Worm (Caenorhabditis elegans) whole organism, L1 larva: ENCODE measurements around the gene T20B12.5.
A peak's percentile ranks its signal among the peaks of the same experiment; 100 is the strongest.

ENCODE experiments used
- C16A3.4 ChIP-seq: fragments of 150-350 bp; optimal IDR thresholded peaks from 2 replicates; lab custom pipeline; 2014; ENCODE audit warnings: missing biosample characterization, missing genetic modification characterization
- C34B4.2 ChIP-seq: sonication (generic microtip); optimal IDR thresholded peaks from 2 replicates; lab custom pipeline; 2017; ENCODE audit warnings: mild to moderate bottlenecking, missing genetic modification characterization, missing compliant biosample characterization
- Y116A8C.19 ChIP-seq: sonication (generic microtip); optimal IDR thresholded peaks from 2 replicates; lab custom pipeline; 2016; ENCODE audit warnings: missing compliant biosample characterization, missing genetic modification characterization, borderline replicate concordance
- aha-1 ChIP-seq: fragments of 150-350 bp; optimal IDR thresholded peaks from 2 replicates; lab custom pipeline; 2014; ENCODE audit warnings: missing biosample characterization, missing genetic modification characterization
- alr-1 ChIP-seq: fragments of 200-800 bp; sonication (Bioruptor generic); optimal IDR thresholded peaks from 2 replicates; lab custom pipeline; 2018; ENCODE audit warnings: borderline replicate concordance, mild to moderate bottlenecking, missing genetic modification characterization, missing compliant biosample characterization
- aly-2 ChIP-seq: fragments of 150-350 bp; optimal IDR thresholded peaks from 2 replicates; lab custom pipeline; 2014; ENCODE audit warnings: missing biosample characterization, missing genetic modification characterization
- ama-1 ChIP-seq: fragments of 150-350 bp; optimal IDR thresholded peaks from 2 replicates; lab custom pipeline; 2014
- blmp-1 ChIP-seq: fragments of 150-350 bp; optimal IDR thresholded peaks from 2 replicates; lab custom pipeline; 2014; ENCODE audit warnings: missing biosample characterization, missing genetic modification characterization
- ceh-82 ChIP-seq, 3 experiments: fragments of 150-350 bp in 1 of 3; sonication (generic microtip) in 2 of 3; optimal IDR thresholded peaks; 2 replicates each; lab custom pipeline; 2014 to 2017; ENCODE audit warnings: missing biosample characterization in 3 of 3, missing genetic modification characterization in 3 of 3
- ces-1 ChIP-seq: fragments of 150-350 bp; optimal IDR thresholded peaks from 2 replicates; lab custom pipeline; 2014; ENCODE audit warnings: missing biosample characterization, missing genetic modification reagents, missing genetic modification characterization
- dpl-1 ChIP-seq, 3 experiments: fragments of 150-350 bp in 2 of 3; sonication (generic microtip) in 1 of 3; optimal IDR thresholded peaks; 2 replicates each; lab custom pipeline; 2014 to 2017; ENCODE audit warnings: missing biosample characterization in 3 of 3, missing genetic modification characterization in 3 of 3, missing genetic modification reagents in 3 of 3
- efl-1 ChIP-seq, 4 experiments: fragments of 150-350 bp; optimal IDR thresholded peaks in 3 of 4; peaks in 1 of 4; 1 replicate in 1 of 4; 2 replicates in 3 of 4; lab custom pipeline; 2014; ENCODE audit warnings: missing biosample characterization in 2 of 4, missing genetic modification characterization in 2 of 4, missing genetic modification reagents in 2 of 4
- egl-27 ChIP-seq, 2 experiments: fragments of 150-350 bp in 1 of 2; sonication (generic microtip); optimal IDR thresholded peaks; 3 replicates each; lab custom pipeline; 2017 to 2018; ENCODE audit warnings: missing biosample characterization in 2 of 2, missing genetic modification characterization in 2 of 2, missing genetic modification reagents in 2 of 2
- elt-2 ChIP-seq: sonication (generic microtip); optimal IDR thresholded peaks from 2 replicates; lab custom pipeline; 2016; ENCODE audit warnings: missing genetic modification characterization, mild to moderate bottlenecking, inconsistent platforms, missing compliant biosample characterization, missing genetic modification reagents
- elt-3 ChIP-seq, 6 experiments: fragments of 150-350 bp in 1 of 6; sonication (generic microtip); optimal IDR thresholded peaks; 2 replicates each; lab custom pipeline; 2017 to 2018; ENCODE audit warnings: missing biosample characterization in 6 of 6, missing genetic modification characterization in 6 of 6, inconsistent platforms in 1 of 6
- fkh-10 ChIP-seq: sonication (generic microtip); optimal IDR thresholded peaks from 2 replicates; lab custom pipeline; 2017; ENCODE audit warnings: missing biosample characterization, missing genetic modification reagents, missing genetic modification characterization
- grh-1 ChIP-seq: fragments of 200-800 bp; sonication (Bioruptor generic); IDR thresholded peaks from 2 replicates; pipeline ENCODE4 v1.3.6; 2022; ENCODE audit warnings: missing genetic modification reagents, missing genetic modification characterization, missing compliant biosample characterization
- hpl-2 ChIP-seq: fragments of 150-350 bp; optimal IDR thresholded peaks from 2 replicates; lab custom pipeline; 2014; ENCODE audit warnings: missing biosample characterization, missing genetic modification reagents, missing genetic modification characterization
- jun-1 ChIP-seq: fragments of 150-350 bp; optimal IDR thresholded peaks from 2 replicates; lab custom pipeline; 2014; ENCODE audit warnings: missing biosample characterization, missing genetic modification reagents, missing genetic modification characterization
- lin-14 ChIP-seq: fragments of 200-800 bp; sonication (Bioruptor generic); optimal IDR thresholded peaks from 2 replicates; lab custom pipeline; 2018; ENCODE audit warnings: mild to moderate bottlenecking, missing genetic modification characterization, moderate library complexity, missing compliant biosample characterization
- lin-15B ChIP-seq: fragments of 150-350 bp; sonication (generic microtip); optimal IDR thresholded peaks from 3 replicates; lab custom pipeline; 2014; ENCODE audit warnings: missing biosample characterization, missing genetic modification characterization
- lin-39 ChIP-seq: fragments of 150-350 bp; optimal IDR thresholded peaks from 2 replicates; lab custom pipeline; 2014; ENCODE audit warnings: missing biosample characterization, missing genetic modification reagents, missing genetic modification characterization
- lir-3 ChIP-seq: sonication (generic microtip); optimal IDR thresholded peaks from 2 replicates; lab custom pipeline; 2016; ENCODE audit warnings: mild to moderate bottlenecking, missing genetic modification characterization, moderate library complexity, missing compliant biosample characterization; ENCODE audit not compliant: poor library complexity
- mdl-1 ChIP-seq, 2 experiments: fragments of 150-350 bp; optimal IDR thresholded peaks; 2 replicates each; lab custom pipeline; 2014 to 2017; ENCODE audit warnings: missing biosample characterization in 2 of 2, missing genetic modification characterization in 2 of 2, inconsistent platforms in 1 of 2
- mep-1 ChIP-seq: fragments of 150-350 bp; optimal IDR thresholded peaks from 2 replicates; lab custom pipeline; 2014; ENCODE audit warnings: missing biosample characterization, missing genetic modification characterization
- nhr-11 ChIP-seq: fragments of 150-350 bp; optimal IDR thresholded peaks from 2 replicates; lab custom pipeline; 2014; ENCODE audit warnings: missing biosample characterization, missing genetic modification characterization
- nhr-19 ChIP-seq: fragments of 200-800 bp; sonication (Bioruptor generic); conservative IDR thresholded peaks from 2 replicates; pipeline ENCODE4 v1.3.6; 2022; ENCODE audit warnings: missing genetic modification characterization, missing compliant biosample characterization
- nhr-237 ChIP-seq: fragments of 150-350 bp; optimal IDR thresholded peaks from 2 replicates; lab custom pipeline; 2014; ENCODE audit warnings: missing biosample characterization, missing genetic modification characterization
- nhr-28 ChIP-seq: fragments of 150-350 bp; optimal IDR thresholded peaks from 2 replicates; lab custom pipeline; 2014; ENCODE audit warnings: missing biosample characterization, missing genetic modification characterization
- nhr-71 ChIP-seq: sonication (generic microtip); optimal IDR thresholded peaks from 2 replicates; lab custom pipeline; 2016; ENCODE audit warnings: mild to moderate bottlenecking, missing genetic modification characterization, moderate library complexity, missing compliant biosample characterization
- nhr-84 ChIP-seq: sonication (generic microtip); optimal IDR thresholded peaks from 2 replicates; lab custom pipeline; 2017; ENCODE audit warnings: missing biosample characterization, missing genetic modification characterization
- nhr-85 ChIP-seq: sonication (generic microtip); peaks from one replicate; lab custom pipeline; 2016; ENCODE audit warnings: missing genetic modification characterization, inconsistent platforms, missing compliant biosample characterization
- nhr-90 ChIP-seq: sonication (generic microtip); optimal IDR thresholded peaks from 2 replicates; lab custom pipeline; 2016; ENCODE audit warnings: mild to moderate bottlenecking, missing genetic modification characterization, missing compliant biosample characterization; ENCODE audit not compliant: poor library complexity
- pax-3 ChIP-seq: fragments of 200-800 bp; sonication (Bioruptor generic); optimal IDR thresholded peaks from 2 replicates; lab custom pipeline; 2018; ENCODE audit warnings: mild to moderate bottlenecking, missing genetic modification characterization, moderate library complexity, missing compliant biosample characterization
- pqm-1 ChIP-seq: sonication (generic microtip); optimal IDR thresholded peaks from 3 replicates; lab custom pipeline; 2017; ENCODE audit warnings: missing biosample characterization, missing genetic modification characterization
- rnt-1 ChIP-seq: sonication (generic microtip); optimal IDR thresholded peaks from 2 replicates; lab custom pipeline; 2016; ENCODE audit warnings: mild to moderate bottlenecking, missing genetic modification characterization, moderate library complexity, missing compliant biosample characterization
- skn-1 ChIP-seq: fragments of 150-350 bp; optimal IDR thresholded peaks from 2 replicates; lab custom pipeline; 2014; ENCODE audit warnings: missing biosample characterization, missing genetic modification characterization
- snu-23 ChIP-seq: sonication (generic microtip); optimal IDR thresholded peaks from 2 replicates; lab custom pipeline; 2016; ENCODE audit warnings: missing genetic modification characterization, missing compliant biosample characterization
- sptf-1 ChIP-seq: fragments of 150-350 bp; optimal IDR thresholded peaks from 2 replicates; lab custom pipeline; 2014; ENCODE audit warnings: missing biosample characterization, missing genetic modification characterization
- sup-37 ChIP-seq: fragments of 200-800 bp; sonication (Bioruptor generic); optimal IDR thresholded peaks from 2 replicates; lab custom pipeline; 2018; ENCODE audit warnings: mild to moderate bottlenecking, missing genetic modification characterization, missing compliant biosample characterization
- swsn-7 ChIP-seq: sonication (generic microtip); optimal IDR thresholded peaks from 2 replicates; lab custom pipeline; 2016; ENCODE audit warnings: missing genetic modification characterization, missing compliant biosample characterization
- tbx-2 ChIP-seq: sonication (generic microtip); optimal IDR thresholded peaks from 2 replicates; lab custom pipeline; 2016; ENCODE audit warnings: missing genetic modification characterization, missing compliant biosample characterization
- tlp-1 ChIP-seq: fragments of 150-350 bp; optimal IDR thresholded peaks from 2 replicates; lab custom pipeline; 2014; ENCODE audit warnings: missing biosample characterization, missing genetic modification characterization
- unc-130 ChIP-seq: fragments of 150-350 bp; optimal IDR thresholded peaks from 2 replicates; lab custom pipeline; 2017; ENCODE audit warnings: missing biosample characterization, missing genetic modification characterization, inconsistent platforms
- unc-86 ChIP-seq: sonication (generic microtip); optimal IDR thresholded peaks from 2 replicates; lab custom pipeline; 2016; ENCODE audit warnings: missing genetic modification characterization, missing compliant biosample characterization
- unc-98 ChIP-seq: fragments of 200-800 bp; sonication (Bioruptor generic); IDR thresholded peaks from 2 replicates; pipeline ENCODE4 v1.3.6; 2022; ENCODE audit warnings: missing genetic modification characterization, missing compliant biosample characterization
- vab-15 ChIP-seq: sonication (generic microtip); optimal IDR thresholded peaks from 2 replicates; lab custom pipeline; 2017; ENCODE audit warnings: missing genotype, mild to moderate bottlenecking, missing genetic modification characterization, missing compliant biosample characterization
- xbp-1 ChIP-seq: sonication (generic microtip); optimal IDR thresholded peaks from 2 replicates; lab custom pipeline; 2016; ENCODE audit warnings: missing genetic modification characterization, missing compliant biosample characterization
- zag-1 ChIP-seq: fragments of 150-350 bp; optimal IDR thresholded peaks from 2 replicates; lab custom pipeline; 2014; ENCODE audit warnings: missing biosample characterization, missing genetic modification characterization
- ztf-4 ChIP-seq: fragments of 150-350 bp; optimal IDR thresholded peaks from 2 replicates; lab custom pipeline; 2014; ENCODE audit warnings: missing biosample characterization, missing genetic modification characterization

T20B12.5 gene

ce11 chrIII:7376143-7376802, 9.4 kb upstream of the T20B12.5 start (continued):
- TF ChIP-seq ama-1 (lab: Kevin White, UChicago) (no peak), ces-1 (no peak), egl-27 (tag; optimal IDR thresholded peaks at IDR 0.05; lab: Kevin White, UChicago) (peak in 1 of 2 experiments; percentile 17), nhr-85 (tag; lab: Kevin White, UChicago) (peak; percentile 98), grh-1 (peak; percentile 89), snu-23 (GFP tag; lab: Kevin White, UChicago) (peak; percentile 96), lin-14 (peak; percentile 90), efl-1 (optimal IDR thresholded peaks at IDR 0.05; lab: Kevin White, UChicago) (peak; percentile 10 to 50), efl-1 (GFP tag; optimal IDR thresholded peaks at IDR 0.05 in 1 of 2; lab: Kevin White, UChicago) (peak; percentile 26 to 93), nhr-28 (tag; lab: Kevin White, UChicago) (no peak), elt-2 (no peak), unc-86 (tag; lab: Kevin White, UChicago) (no peak), nhr-19 (GFP tag; lab: Robert Waterston, UW) (peak; percentile 73), nhr-237 (tag; lab: Kevin White, UChicago) (peak; percentile 13), lin-15B (no peak), lir-3 (tag; lab: Kevin White, UChicago) (peak; percentile 52), sup-37 (no peak), skn-1 (peak; percentile 46), swsn-7 (tag; lab: Kevin White, UChicago) (peak; percentile 68), lin-39 (tag; lab: Kevin White, UChicago) (no peak), nhr-84 (tag; lab: Kevin White, UChicago) (no peak), ceh-82 (tag; optimal IDR thresholded peaks at IDR 0.05; lab: Kevin White, UChicago) (peak in 1 of 3 experiments; percentile 19), nhr-90 (peak; percentile 90), hpl-2 (GFP tag; lab: Kevin White, UChicago) (peak; percentile 31), ztf-4 (tag; lab: Kevin White, UChicago) (peak; percentile 87), alr-1 (tag; lab: Kevin White, UChicago) (no peak), tlp-1 (tag; lab: Kevin White, UChicago) (no peak), mdl-1 (tag; optimal IDR thresholded peaks at IDR 0.05; lab: Kevin White, UChicago) (peak in 1 of 2 experiments; percentile 98), aha-1 (no peak), blmp-1 (tag; lab: Kevin White, UChicago) (peak; percentile 89), nhr-11 (tag; lab: Kevin White, UChicago) (no peak), xbp-1 (tag; lab: Kevin White, UChicago) (peak; percentile 87), mep-1 (tag; lab: Kevin White, UChicago) (peak; percentile 90)

ce11 chrIII:7375434-7375833, 8.5 kb upstream of the T20B12.5 start:
- TF ChIP-seq zag-1 (no peak), nhr-28 (tag; lab: Kevin White, UChicago) (no peak), nhr-11 (tag; lab: Kevin White, UChicago) (no peak), tbx-2 (tag; lab: Kevin White, UChicago) (peak; percentile 1), aly-2 (tag; lab: Kevin White, UChicago) (no peak), dpl-1 (GFP tag; optimal IDR thresholded peaks at IDR 0.05; lab: Kevin White, UChicago) (peak in 1 of 3 experiments; percentile 15), lin-14 (peak; percentile 53), nhr-90 (peak; percentile 39), ces-1 (no peak), C34B4.2 (tag; lab: Kevin White, UChicago) (no peak), jun-1 (tag; lab: Kevin White, UChicago) (no peak), rnt-1 (tag; lab: Kevin White, UChicago) (no peak), vab-15 (tag; lab: Kevin White, UChicago) (peak; percentile 73), elt-2 (peak; percentile 63), pax-3 (peak; percentile 15), C16A3.4 (tag; lab: Kevin White, UChicago) (peak; percentile 12), pqm-1 (peak; percentile 60), Y116A8C.19 (no peak), nhr-71 (tag; lab: Kevin White, UChicago) (peak; percentile 52), hpl-2 (GFP tag; lab: Kevin White, UChicago) (no peak), sptf-1 (tag; lab: Kevin White, UChicago) (no peak), unc-98 (no peak), blmp-1 (tag; lab: Kevin White, UChicago) (peak; percentile 85), ama-1 (lab: Kevin White, UChicago) (peak; percentile 61), lir-3 (tag; lab: Kevin White, UChicago) (no peak), unc-130 (no peak), elt-3 (tag; optimal IDR thresholded peaks at IDR 0.05; lab: Kevin White, UChicago) (peak in 4 of 6 experiments; percentile 67 to 94 (median 78)), unc-86 (tag; lab: Kevin White, UChicago) (no peak), fkh-10 (GFP tag; lab: Kevin White, UChicago) (no peak)
